Fruit fly (Drosophila melanogaster) whole organism, prepupa: ENCODE measurements around the gene elg1.
A peak's percentile ranks its signal among the peaks of the same experiment; 100 is the strongest.

Experiments used
- CG15336 ChIP-seq: fragments of 200-800 bp; sonication (Bioruptor generic); IDR thresholded peaks from 2 replicates; pipeline ENCODE4 v1.3.6; 2022; ENCODE audit warnings: missing biosample characterization, missing genetic modification characterization
- CG1621 ChIP-seq: fragments of 200-800 bp; sonication (Bioruptor generic); optimal IDR thresholded peaks from 3 replicates; lab custom pipeline; 2018; ENCODE audit warnings: missing biosample characterization, mild to moderate bottlenecking, missing genetic modification characterization
- CG16779 ChIP-seq: fragments of 200-800 bp; sonication (Bioruptor generic); optimal IDR thresholded peaks from 3 replicates; lab custom pipeline; 2017; ENCODE audit warnings: missing biosample characterization, mild to moderate bottlenecking, missing genetic modification characterization
- CG3032 ChIP-seq: fragments of 200-800 bp; optimal IDR thresholded peaks from 2 replicates; lab custom pipeline; 2019; ENCODE audit warnings: missing biosample characterization, mild to moderate bottlenecking, missing genetic modification characterization, moderate library complexity
- CG31627 ChIP-seq: fragments of 200-800 bp; sonication (Bioruptor generic); optimal IDR thresholded peaks from 3 replicates; lab custom pipeline; 2016; ENCODE audit warnings: missing biosample characterization, missing genetic modification characterization
- CG4318 ChIP-seq: fragments of 200-800 bp; sonication (Bioruptor generic); optimal IDR thresholded peaks from 3 replicates; lab custom pipeline; 2017; ENCODE audit warnings: missing biosample characterization, mild to moderate bottlenecking, missing genetic modification characterization
- CG6163 ChIP-seq: fragments of 200-800 bp; sonication (Bioruptor generic); IDR thresholded peaks from 3 replicates; pipeline ENCODE4 v1.3.6; 2022; ENCODE audit warnings: missing biosample characterization, missing genetic modification characterization
- CG6276 ChIP-seq: fragments of 200-800 bp; sonication (Bioruptor generic); optimal IDR thresholded peaks from 2 replicates; lab custom pipeline; 2017; ENCODE audit warnings: missing biosample characterization, mild to moderate bottlenecking, missing genetic modification characterization
- CG6808 ChIP-seq: fragments of 200-800 bp; sonication (Bioruptor generic); optimal IDR thresholded peaks from 3 replicates; lab custom pipeline; 2017; ENCODE audit warnings: missing biosample characterization, missing genetic modification characterization, mild to moderate bottlenecking, moderate library complexity, missing genetic modification reagents
- CG6854 ChIP-seq: fragments of 200-800 bp; sonication (Bioruptor generic); optimal IDR thresholded peaks from 2 replicates; lab custom pipeline; 2017; ENCODE audit warnings: missing biosample characterization, mild to moderate bottlenecking, missing genetic modification characterization
- CG8319 ChIP-seq: fragments of 200-800 bp; sonication (Bioruptor generic); optimal IDR thresholded peaks from 3 replicates; lab custom pipeline; 2016; ENCODE audit warnings: missing biosample characterization, missing genetic modification characterization
- CG9139 ChIP-seq: fragments of 200-800 bp; sonication (Bioruptor generic); optimal IDR thresholded peaks from 3 replicates; lab custom pipeline; 2017; ENCODE audit warnings: missing biosample characterization, mild to moderate bottlenecking, missing genetic modification characterization
- Eip75B ChIP-seq: fragments of 200-800 bp; sonication (Bioruptor generic); optimal IDR thresholded peaks from 3 replicates; lab custom pipeline; 2016; ENCODE audit warnings: missing biosample characterization, missing genetic modification characterization
- Eip78C ChIP-seq: fragments of 200-800 bp; sonication (Bioruptor generic); peaks from one replicate; lab custom pipeline; 2016; ENCODE audit warnings: missing biosample characterization, missing genetic modification characterization
- Eip93F ChIP-seq: fragments of 200-800 bp; sonication (Bioruptor generic); optimal IDR thresholded peaks from 2 replicates; lab custom pipeline; 2016; ENCODE audit warnings: missing biosample characterization, mild to moderate bottlenecking, missing genetic modification characterization
- Ets21C ChIP-seq: fragments of 200-800 bp; sonication (Bioruptor generic); optimal IDR thresholded peaks from 3 replicates; lab custom pipeline; 2016; ENCODE audit warnings: missing biosample characterization, missing genetic modification characterization
- Ets96B ChIP-seq: fragments of 200-800 bp; optimal IDR thresholded peaks from 2 replicates; lab custom pipeline; 2019; ENCODE audit warnings: missing biosample characterization, mild to moderate bottlenecking, missing genetic modification characterization, moderate library complexity
- Hr39 ChIP-seq: fragments of 200-800 bp; sonication (Bioruptor generic); optimal IDR thresholded peaks from 2 replicates; lab custom pipeline; 2016; ENCODE audit warnings: missing biosample characterization, missing genetic modification characterization
- Lpt ChIP-seq: fragments of 200-800 bp; sonication (Bioruptor generic); optimal IDR thresholded peaks from 3 replicates; lab custom pipeline; 2016; ENCODE audit warnings: missing biosample characterization, missing genetic modification characterization
- OdsH ChIP-seq: fragments of 200-800 bp; sonication (Bioruptor generic); optimal IDR thresholded peaks from 3 replicates; lab custom pipeline; 2016; ENCODE audit warnings: missing biosample characterization, missing genetic modification characterization
- Smox ChIP-seq: fragments of 200-800 bp; sonication (Bioruptor generic); optimal IDR thresholded peaks from 3 replicates; lab custom pipeline; 2016; ENCODE audit warnings: missing biosample characterization, missing genetic modification characterization
- Sox102F ChIP-seq: fragments of 200-800 bp; sonication (Bioruptor generic); optimal IDR thresholded peaks from 2 replicates; lab custom pipeline; 2016; ENCODE audit warnings: missing biosample characterization, mild to moderate bottlenecking, missing genetic modification characterization
- Sox14 ChIP-seq: fragments of 200-800 bp; sonication (Bioruptor generic); optimal IDR thresholded peaks from 3 replicates; lab custom pipeline; 2016; ENCODE audit warnings: missing biosample characterization, missing genetic modification characterization
- acj6 ChIP-seq: fragments of 200-800 bp; sonication (Bioruptor generic); optimal IDR thresholded peaks from 3 replicates; lab custom pipeline; 2016; ENCODE audit warnings: missing biosample characterization, missing genetic modification characterization
- cyc ChIP-seq: fragments of 200-800 bp; sonication (Bioruptor generic); optimal IDR thresholded peaks from 3 replicates; lab custom pipeline; 2016; ENCODE audit warnings: missing biosample characterization, missing genetic modification characterization
- dsx ChIP-seq: fragments of 200-800 bp; optimal IDR thresholded peaks from 3 replicates; lab custom pipeline; 2019; ENCODE audit warnings: missing biosample characterization, mild to moderate bottlenecking, missing genetic modification characterization, moderate library complexity; ENCODE audit not compliant: poor library complexity, severe bottlenecking
- eg ChIP-seq: fragments of 200-800 bp; sonication (Bioruptor generic); IDR thresholded peaks from 3 replicates; pipeline ENCODE4 v1.3.6; 2022; ENCODE audit warnings: missing biosample characterization, missing genetic modification characterization
- esn ChIP-seq: fragments of 200-800 bp; sonication (Bioruptor generic); optimal IDR thresholded peaks from 2 replicates; lab custom pipeline; 2016; ENCODE audit warnings: missing biosample characterization, mild to moderate bottlenecking, missing genetic modification characterization, moderate library complexity
- fkh ChIP-seq: fragments of 200-800 bp; sonication (Bioruptor generic); optimal IDR thresholded peaks from 3 replicates; lab custom pipeline; 2017; ENCODE audit warnings: missing biosample characterization, mild to moderate bottlenecking, missing genetic modification characterization, moderate library complexity
- salr ChIP-seq, 2 experiments: fragments of 200-800 bp; sonication (Bioruptor generic); optimal IDR thresholded peaks; 3 replicates each; lab custom pipeline; 2016 to 2018; ENCODE audit warnings: missing biosample characterization in 2 of 2, missing genetic modification characterization in 2 of 2, mild to moderate bottlenecking in 1 of 2
- ss ChIP-seq, 2 experiments: fragments of 200-800 bp; sonication (Bioruptor generic); optimal IDR thresholded peaks; 2 replicates in 1 of 2; 3 replicates in 1 of 2; lab custom pipeline; 2017 to 2018; ENCODE audit warnings: mild to moderate bottlenecking in 2 of 2, missing biosample characterization in 2 of 2, missing genetic modification characterization in 2 of 2, moderate library complexity in 1 of 2
- vri ChIP-seq: fragments of 200-800 bp; sonication (Bioruptor generic); optimal IDR thresholded peaks from 3 replicates; lab custom pipeline; 2016; ENCODE audit warnings: missing biosample characterization, mild to moderate bottlenecking, missing genetic modification characterization

The elg1 gene

DNA sequence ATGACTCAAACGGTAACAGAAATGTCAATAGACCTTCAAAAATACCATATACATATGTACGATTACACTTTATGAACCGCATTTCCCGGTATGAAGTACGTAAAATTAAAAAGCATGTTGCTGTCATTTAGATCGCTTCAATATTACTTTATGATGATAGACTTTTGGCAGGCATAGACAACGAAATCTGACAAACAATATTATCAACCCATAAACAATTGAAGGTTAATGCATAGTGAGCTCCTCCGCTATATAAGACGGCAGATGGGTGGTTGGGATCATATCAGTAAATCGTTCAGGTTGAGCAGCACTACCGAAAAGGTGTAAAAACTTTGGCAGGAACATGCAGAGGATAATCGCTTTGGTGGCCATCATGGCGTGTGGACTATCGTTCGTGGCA lies 48.1 kb upstream of the elg1 start, which contains the start of gene CG13075:
CG13075 (plus strand) TSS at position 301 of the 400 bp plus-strand sequence.
- TF ChIP-seq CG6163 (GFP tag; lab: Robert Waterston, UW), result no peak
- no peak for TF ChIP-seq OdsH
- no peak for TF ChIP-seq CG16779 (tag; lab: Kevin White, UChicago)
- no peak for TF ChIP-seq eg (GFP tag; lab: Robert Waterston, UW)

DNA sequence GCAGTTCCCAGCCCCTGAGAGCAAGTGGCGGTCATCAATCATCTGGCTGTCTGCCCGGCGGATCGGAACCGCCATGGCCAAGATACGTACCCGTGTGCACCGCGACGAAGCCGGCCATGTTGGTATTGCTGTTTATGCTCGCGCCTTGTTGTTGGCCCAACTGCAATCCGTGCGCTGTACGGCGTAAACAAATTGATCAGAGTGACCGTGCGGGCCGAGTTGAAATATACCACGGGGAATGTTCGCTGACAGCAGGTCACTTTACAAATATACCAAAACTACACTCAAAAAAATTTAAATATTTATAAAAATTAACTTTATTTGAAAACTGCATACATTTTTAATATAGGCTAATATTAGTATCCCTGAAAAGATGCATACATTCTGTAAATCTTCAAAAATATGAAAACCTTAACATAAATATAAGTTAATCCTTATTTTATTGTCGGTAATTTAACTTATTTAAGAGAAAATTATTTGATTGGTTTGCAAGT lies 44.5 kb upstream of the elg1 start, which contains the start of gene Tasp1:
Tasp1 (minus strand) TSS at position 203 of the 494 bp plus-strand sequence.
- TF ChIP-seq CG1621 (tag; lab: Kevin White, UChicago) (peak; percentile 100), Eip78C (GFP tag; lab: Kevin White, UChicago) (no peak), CG15336 (GFP tag; lab: Robert Waterston, UW) (peak; percentile 62), cyc (GFP tag; lab: Kevin White, UChicago) (peak; percentile 22), CG3032 (tag; lab: Kevin White, UChicago) (peak; percentile 56), esn (GFP tag; lab: Kevin White, UChicago) (peak; percentile 55), Lpt (no peak)

DNA sequence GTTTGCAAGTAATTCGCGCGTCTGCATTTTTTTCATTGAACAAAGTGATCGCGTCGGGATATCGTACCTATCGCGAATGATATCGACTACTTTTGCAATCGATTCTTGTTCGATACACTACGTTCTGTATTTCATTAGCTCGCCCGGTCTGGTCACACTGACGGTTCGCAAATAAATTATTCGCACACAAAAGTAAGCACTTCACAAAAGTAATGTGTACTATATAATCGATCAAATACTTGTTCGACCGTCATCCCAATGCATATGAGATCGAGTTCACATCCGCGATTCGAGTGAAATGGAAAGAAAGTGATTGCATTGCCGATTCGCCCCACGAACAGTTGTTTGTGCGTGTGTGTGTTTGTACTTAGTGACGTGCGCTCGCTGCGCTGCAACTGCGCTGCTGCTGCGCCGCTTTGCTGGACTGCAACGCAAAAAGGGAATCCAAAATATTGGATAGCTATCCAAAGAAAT lies 41.5 kb upstream of the elg1 start, which contains the start of the genes CG5235 and ClC-c:
CG5235 (minus strand) TSS at position 63 of the 474 bp plus-strand sequence.
ClC-c (plus strand) TSS at position 125 of the 474 bp plus-strand sequence.
- TF ChIP-seq CG6854, result peak; percentile 53
- TF ChIP-seq CG6276, result no peak
- TF ChIP-seq fkh (GFP tag; lab: Kevin White, UChicago), result peak; percentile 69
- TF ChIP-seq esn (GFP tag; lab: Kevin White, UChicago), result peak; percentile 5
- no peak for TF ChIP-seq Sox102F (GFP tag; lab: Kevin White, UChicago)
- peak; percentile 34 for TF ChIP-seq Sox14 (GFP tag; lab: Kevin White, UChicago)

DNA sequence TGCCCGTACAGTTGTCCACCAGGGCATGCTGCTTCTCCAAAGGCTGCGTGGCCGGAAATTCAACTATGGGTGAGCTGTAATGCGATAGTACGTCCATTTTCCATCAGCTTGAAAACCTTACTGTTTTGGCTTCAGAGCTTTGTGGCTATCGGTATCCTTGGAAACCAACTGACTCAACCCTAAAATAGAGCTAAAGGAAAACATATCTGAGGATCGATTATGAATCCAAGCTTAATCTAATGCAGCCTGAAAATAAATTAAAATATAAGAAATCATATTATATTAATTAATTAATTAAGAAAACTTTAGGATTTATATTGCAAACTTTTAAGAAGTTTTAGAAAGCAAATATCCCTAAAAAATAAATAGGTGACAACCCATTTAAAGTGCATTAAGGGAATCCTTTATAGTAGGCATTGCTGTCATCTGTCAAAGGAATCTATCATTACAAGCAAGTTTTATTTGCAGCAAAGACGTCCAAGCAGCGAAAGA lies 34.4 kb upstream of the elg1 start, which contains the start of the genes CG13074 and ATPsynbetaL:
CG13074 (minus strand) TSS at position 101 of the 492 bp plus-strand sequence.
ATPsynbetaL (plus strand) TSS at position 442 of the 492 bp plus-strand sequence.
- TF ChIP-seq Hr39 (GFP tag; lab: Kevin White, UChicago), result no peak
- TF ChIP-seq Ets21C (GFP tag; lab: Kevin White, UChicago), result no peak
- TF ChIP-seq salr (GFP tag; optimal IDR thresholded peaks at IDR 0.05; lab: Kevin White, UChicago), result no peak
- no peak for TF ChIP-seq Eip75B (GFP tag; lab: Kevin White, UChicago)
- TF ChIP-seq dsx (GFP tag; lab: Kevin White, UChicago), result no peak
- TF ChIP-seq CG8319 (GFP tag; lab: Kevin White, UChicago), result no peak
- no peak for TF ChIP-seq Ets96B (tag; lab: Kevin White, UChicago)
- no peak for TF ChIP-seq CG31627
- TF ChIP-seq CG6808 (GFP tag; lab: Kevin White, UChicago), result no peak
- no peak for TF ChIP-seq OdsH
- TF ChIP-seq esn (GFP tag; lab: Kevin White, UChicago), result no peak
- TF ChIP-seq acj6, result no peak
- no peak for TF ChIP-seq CG9139
- TF ChIP-seq ss (GFP tag; optimal IDR thresholded peaks at IDR 0.05; lab: Kevin White, UChicago), result no peak
- TF ChIP-seq cyc (GFP tag; lab: Kevin White, UChicago), result no peak

DNA sequence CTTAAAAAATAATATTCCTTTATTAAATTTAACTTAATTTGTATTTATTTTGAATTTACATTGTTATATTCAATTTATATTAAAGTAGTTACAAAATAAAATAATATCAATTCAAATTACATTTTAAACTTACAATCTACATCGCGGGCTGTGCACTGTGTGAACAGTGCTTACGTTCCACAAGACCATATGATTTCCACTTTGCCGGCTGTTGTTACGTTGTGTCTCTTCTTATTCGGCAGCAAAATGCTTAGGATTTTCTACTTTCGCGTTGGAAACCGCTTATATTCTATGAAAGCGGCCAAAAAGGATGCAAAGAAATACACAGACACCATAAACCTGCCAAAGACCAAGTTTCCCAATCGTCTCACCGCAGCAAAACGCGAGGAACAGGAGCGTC lies 31.8 kb upstream of the elg1 start, which contains the start of gene IleRS-m:
IleRS-m (plus strand) TSS at position 222 of the 400 bp plus-strand sequence.
- TF ChIP-seq vri (GFP tag; lab: Kevin White, UChicago) (no peak), Eip93F (GFP tag; lab: Kevin White, UChicago) (no peak), Smox (no peak), Eip75B (GFP tag; lab: Kevin White, UChicago) (no peak), CG4318 (GFP tag; lab: Kevin White, UChicago) (no peak)
